Fruit fly (Drosophila melanogaster) S2 (cell line): Measurements from ENCODE around the gene CG14961.

Source experiments
- CG8478 ChIP-seq: fragments of >200 bp; optimal IDR thresholded peaks from 2 replicates; lab custom pipeline; 2018
- CTCF ChIP-seq, 2 experiments: fragments of >200 bp; optimal IDR thresholded peaks; 2 replicates each; lab custom pipeline; 2018

DNA sequence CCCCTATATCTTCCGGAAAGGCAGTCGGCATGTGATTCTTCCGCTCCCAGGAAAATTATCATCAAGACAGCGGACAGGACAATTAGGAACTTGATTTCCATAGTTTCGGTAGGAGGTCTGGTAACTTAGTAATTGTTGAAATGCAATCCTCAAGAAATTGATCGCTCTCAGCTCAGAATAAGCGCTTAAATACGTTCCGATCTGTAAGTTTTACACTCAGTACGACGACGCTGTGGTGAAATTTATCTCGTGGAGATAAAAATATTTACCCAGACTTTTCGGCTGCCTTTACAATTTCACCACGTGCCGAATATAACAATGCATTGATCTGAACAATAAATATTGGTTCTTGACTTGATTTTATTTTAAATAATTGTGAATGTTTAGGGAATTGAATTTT lies 5.8 kb downstream of the CG14961 start, which contains the start of gene Drsl1:
- TF ChIP-seq CTCF (optimal IDR thresholded peaks at IDR 0.05; lab: Kevin White, UChicago) (no peak), CG8478 (lab: Kevin White, UChicago) (no peak)
